Worm (Caenorhabditis elegans): ENCODE measurements around the gene rps-28.

DNA sequence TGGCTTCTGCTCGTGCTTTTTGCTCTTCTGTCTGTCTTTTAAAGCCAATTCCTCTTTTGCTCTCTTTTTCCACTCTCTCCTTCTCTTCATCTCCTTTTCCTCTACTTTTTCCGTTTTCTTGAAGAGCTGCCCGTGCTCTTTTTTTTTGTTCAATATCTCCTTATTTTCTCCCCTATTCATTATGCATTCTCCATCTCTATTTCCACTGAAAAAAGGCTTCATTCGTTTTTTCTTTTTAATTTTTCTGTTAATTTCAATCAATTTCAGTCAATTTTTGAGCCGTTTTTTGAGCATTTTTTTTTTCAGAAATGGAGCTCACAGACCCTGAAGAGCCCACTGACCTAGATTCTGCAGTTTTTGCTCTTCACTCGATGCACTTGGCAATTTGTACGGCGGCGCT is 12.9 kb downstream of the rps-28 start, which contains the start of gene Y41D4B.1:
- TF ChIP-seq W03F9.2 (tag; optimal IDR thresholded peaks at IDR 0.05): no peak
- no peak for TF ChIP-seq him-1 (tag; optimal IDR thresholded peaks at IDR 0.05)
- no peak for TF ChIP-seq dao-5 (tag; optimal IDR thresholded peaks at IDR 0.05)

Measured in whole organism, L4/young adult.